Fruit fly (Drosophila melanogaster) whole organism, wandering third instar larva: ENCODE measurements around the gene heix.

Source experiments
- CrebA ChIP-seq: fragments of 200-800 bp; sonication (Bioruptor generic); optimal IDR thresholded peaks from 2 replicates; lab custom pipeline; 2016; ENCODE audit warnings: missing biosample characterization, mild to moderate bottlenecking, missing genetic modification characterization, borderline replicate concordance
- Hr83 ChIP-seq: fragments of 200-300 bp; sonication (Bioruptor generic); optimal IDR thresholded peaks from 2 replicates; lab custom pipeline; 2016; ENCODE audit warnings: missing biosample characterization, mild to moderate bottlenecking, missing genetic modification characterization, moderate library complexity; ENCODE audit not compliant: poor library complexity, severe bottlenecking
- dsf ChIP-seq: sonication (Bioruptor generic); optimal IDR thresholded peaks from 2 replicates; lab custom pipeline; 2016; ENCODE audit warnings: missing biosample characterization, missing genetic modification characterization, borderline replicate concordance
- fru ChIP-seq: fragments of 200-800 bp; sonication (Bioruptor generic); optimal IDR thresholded peaks from 3 replicates; lab custom pipeline; 2016; ENCODE audit warnings: missing biosample characterization, mild to moderate bottlenecking, missing genetic modification characterization
- h ChIP-seq: fragments of 200-800 bp; sonication (Bioruptor generic); optimal IDR thresholded peaks from 3 replicates; lab custom pipeline; 2016; ENCODE audit warnings: missing biosample characterization, mild to moderate bottlenecking, missing genetic modification characterization

DNA sequence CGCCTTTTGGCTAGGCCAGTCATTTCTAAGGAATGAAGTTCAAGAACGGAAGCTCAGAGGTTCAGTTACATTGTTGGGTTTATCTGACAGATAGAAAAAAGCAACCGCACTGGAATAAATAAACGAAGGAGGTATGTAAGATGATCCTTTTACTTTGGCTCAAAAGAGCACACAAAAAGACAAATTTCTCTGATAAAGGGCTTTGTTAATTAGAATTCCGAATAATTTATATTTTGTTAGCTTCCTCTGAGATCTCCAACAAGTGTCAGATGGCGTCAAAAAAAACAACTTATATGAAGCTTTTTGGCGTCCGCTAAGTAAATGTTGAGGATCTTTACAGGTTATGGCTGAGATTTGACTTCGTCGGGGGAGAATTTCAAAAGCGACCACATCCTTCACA is 38.1 kb upstream of the heix start, which contains the start of gene CG31817:
- TF ChIP-seq dsf (GFP tag; lab: Kevin White, UChicago) (no peak), fru (GFP tag; lab: Kevin White, UChicago) (no peak), h (GFP tag; lab: Kevin White, UChicago) (no peak), CrebA (GFP tag; lab: Kevin White, UChicago) (no peak), Hr83 (GFP tag; lab: Kevin White, UChicago) (no peak)
